Worm (Caenorhabditis elegans) whole organism, young adult: ENCODE results near the gene B0303.7.

Experiments
- B0035.1 ChIP-seq: sonication (generic microtip); optimal IDR thresholded peaks from 2 replicates; lab custom pipeline; 2016; ENCODE audit warnings: missing genetic modification characterization, mild to moderate bottlenecking, missing compliant biosample characterization, missing genotype, missing genetic modification reagents
- B0336.3 ChIP-seq: fragments of 200-800 bp; sonication (Bioruptor generic); IDR thresholded peaks from 2 replicates; pipeline ENCODE4 v1.3.6; 2022; ENCODE audit warnings: missing genetic modification characterization, missing compliant biosample characterization
- C06A6.2 ChIP-seq: fragments of 200-800 bp; sonication (Bioruptor generic); conservative IDR thresholded peaks from 2 replicates; pipeline ENCODE4 v1.3.6; 2022; ENCODE audit warnings: missing genetic modification characterization, missing compliant biosample characterization
- F37B4.10 ChIP-seq: fragments of 200-800 bp; sonication (Bioruptor generic); IDR thresholded peaks from 2 replicates; pipeline ENCODE4 v1.3.6; 2022; ENCODE audit warnings: missing genetic modification characterization, missing compliant biosample characterization
- F55B11.4 ChIP-seq: sonication (generic microtip); optimal IDR thresholded peaks from 2 replicates; lab custom pipeline; 2016; ENCODE audit warnings: missing compliant biosample characterization, missing genetic modification characterization, borderline replicate concordance; ENCODE audit not compliant: insufficient read depth
- T26A5.8 ChIP-seq: sonication (generic microtip); optimal IDR thresholded peaks from 2 replicates; lab custom pipeline; 2016; ENCODE audit warnings: missing genetic modification characterization, missing compliant biosample characterization
- Y53F4B.3 ChIP-seq: fragments of 200-800 bp; sonication (Bioruptor generic); IDR thresholded peaks from 2 replicates; pipeline ENCODE4 v1.3.6; 2022; ENCODE audit warnings: missing genetic modification reagents, missing genetic modification characterization, missing compliant biosample characterization
- ZK185.1 ChIP-seq: sonication (generic microtip); optimal IDR thresholded peaks from 2 replicates; lab custom pipeline; 2016; ENCODE audit warnings: mild to moderate bottlenecking, missing genetic modification characterization, missing compliant biosample characterization; ENCODE audit not compliant: poor library complexity, severe bottlenecking
- ama-1 ChIP-seq, 3 experiments: fragments of 150-350 bp in 1 of 3; sonication (generic microtip) in 2 of 3; optimal IDR thresholded peaks; 2 replicates each; lab custom pipeline; 2014 to 2018; ENCODE audit warnings: missing biosample characterization in 2 of 3, missing genetic modification characterization in 2 of 3, missing genetic modification reagents in 2 of 3
- atf-7 ChIP-seq: sonication (generic microtip); optimal IDR thresholded peaks from 2 replicates; lab custom pipeline; 2017; ENCODE audit warnings: mild to moderate bottlenecking, missing genetic modification characterization, missing compliant biosample characterization
- attf-5 ChIP-seq: fragments of 200-800 bp; sonication (Bioruptor generic); optimal IDR thresholded peaks from 2 replicates; lab custom pipeline; 2018; ENCODE audit warnings: mild to moderate bottlenecking, missing genetic modification characterization, missing compliant biosample characterization
- cebp-1 ChIP-seq, 2 experiments: fragments of 200-800 bp in 1 of 2; sonication (Bioruptor generic) in 1 of 2; sonication (generic microtip) in 1 of 2; IDR thresholded peaks in 1 of 2; optimal IDR thresholded peaks in 1 of 2; 2 replicates each; pipeline versions ENCODE4 v1.3.6 to Lab custom; 2017 to 2022; ENCODE audit warnings: missing compliant biosample characterization in 2 of 2, missing genetic modification characterization in 2 of 2, mild to moderate bottlenecking in 1 of 2, missing genetic modification reagents in 1 of 2, moderate library complexity in 1 of 2
- cebp-2 ChIP-seq: fragments of 200-800 bp; sonication (Bioruptor generic); IDR thresholded peaks from 2 replicates; pipeline ENCODE4 v1.3.6; 2022; ENCODE audit warnings: missing genetic modification characterization, missing compliant biosample characterization
- ceh-58 ChIP-seq: fragments of 200-800 bp; sonication (Bioruptor generic); IDR thresholded peaks from 2 replicates; pipeline ENCODE4 v1.3.6; 2022; ENCODE audit warnings: missing genetic modification characterization, missing compliant biosample characterization
- chd-7 ChIP-seq: sonication (generic microtip); optimal IDR thresholded peaks from 2 replicates; lab custom pipeline; 2016; ENCODE audit warnings: mild to moderate bottlenecking, missing genetic modification characterization, moderate library complexity, missing compliant biosample characterization
- dpl-1 ChIP-seq: fragments of 150-350 bp; optimal IDR thresholded peaks from 2 replicates; lab custom pipeline; 2014; ENCODE audit warnings: missing biosample characterization, missing genetic modification reagents, missing genetic modification characterization
- egl-18 ChIP-seq: fragments of 200-800 bp; sonication (Bioruptor generic); IDR thresholded peaks from 2 replicates; pipeline ENCODE4 v1.3.6; 2022; ENCODE audit warnings: missing genetic modification reagents, missing genetic modification characterization, missing compliant biosample characterization
- egl-44 ChIP-seq: fragments of 200-800 bp; sonication (Bioruptor generic); IDR thresholded peaks from 2 replicates; pipeline ENCODE4 v1.3.6; 2022; ENCODE audit warnings: missing genetic modification reagents, missing genetic modification characterization, missing compliant biosample characterization
- egrh-3 ChIP-seq: fragments of 200-800 bp; sonication (Bioruptor generic); IDR thresholded peaks from 2 replicates; pipeline ENCODE4 v1.3.6; 2022; ENCODE audit warnings: missing genetic modification reagents, missing genetic modification characterization, missing compliant biosample characterization
- ets-4 ChIP-seq: fragments of 200-800 bp; sonication (Bioruptor generic); optimal IDR thresholded peaks from 2 replicates; lab custom pipeline; 2018; ENCODE audit warnings: mild to moderate bottlenecking, missing genetic modification characterization, missing compliant biosample characterization
- hlh-26 ChIP-seq: fragments of 200-800 bp; sonication (Bioruptor generic); conservative IDR thresholded peaks from 2 replicates; pipeline ENCODE4 v1.3.6; 2022; ENCODE audit warnings: missing genetic modification reagents, missing genetic modification characterization, missing compliant biosample characterization
- hrde-1 ChIP-seq: sonication (generic microtip); optimal IDR thresholded peaks from 2 replicates; lab custom pipeline; 2016; ENCODE audit warnings: missing genetic modification characterization, mild to moderate bottlenecking, missing compliant biosample characterization, moderate library complexity, missing genotype, missing genetic modification reagents, borderline replicate concordance
- lag-1 ChIP-seq: fragments of 200-800 bp; sonication (Bioruptor generic); IDR thresholded peaks from 2 replicates; pipeline ENCODE4 v1.3.6; 2022; ENCODE audit warnings: missing genetic modification reagents, missing genetic modification characterization, missing compliant biosample characterization
- lin-26 ChIP-seq: fragments of 200-800 bp; sonication (Bioruptor generic); IDR thresholded peaks from 2 replicates; pipeline ENCODE4 v1.3.6; 2022; ENCODE audit warnings: missing genetic modification reagents, missing genetic modification characterization, missing compliant biosample characterization
- lin-35 ChIP-seq, 3 experiments: fragments of 150-350 bp in 2 of 3; sonication (generic microtip) in 1 of 3; optimal IDR thresholded peaks; 2 replicates each; lab custom pipeline; 2014 to 2018; ENCODE audit warnings: missing biosample characterization in 3 of 3, missing genetic modification characterization in 3 of 3, missing genetic modification reagents in 3 of 3
- lin-40 ChIP-seq: sonication (generic microtip); optimal IDR thresholded peaks from 2 replicates; lab custom pipeline; 2016; ENCODE audit warnings: missing genetic modification characterization, mild to moderate bottlenecking, missing compliant biosample characterization, missing genotype, missing genetic modification reagents
- madf-8 ChIP-seq: fragments of 200-800 bp; sonication (Bioruptor generic); conservative IDR thresholded peaks from 2 replicates; pipeline ENCODE4 v1.3.6; 2022; ENCODE audit warnings: missing genetic modification reagents, missing genetic modification characterization, missing compliant biosample characterization
- mel-28 ChIP-seq: sonication (generic microtip); optimal IDR thresholded peaks from 2 replicates; lab custom pipeline; 2016; ENCODE audit warnings: borderline replicate concordance, mild to moderate bottlenecking, missing genetic modification characterization, missing compliant biosample characterization
- mxl-1 ChIP-seq: sonication (generic microtip); optimal IDR thresholded peaks from 2 replicates; lab custom pipeline; 2016; ENCODE audit warnings: missing genetic modification characterization, missing compliant biosample characterization
- nfya-1 ChIP-seq: sonication (generic microtip); optimal IDR thresholded peaks from 2 replicates; lab custom pipeline; 2017; ENCODE audit warnings: antibody characterized with exemption, missing compliant biosample characterization, missing genetic modification characterization, borderline replicate concordance; ENCODE audit not compliant: insufficient read depth
- nfyb-1 ChIP-seq: fragments of 200-800 bp; sonication (Bioruptor generic); IDR thresholded peaks from 2 replicates; pipeline ENCODE4 v1.3.6; 2022; ENCODE audit warnings: missing genetic modification reagents, missing genetic modification characterization, missing compliant biosample characterization
- nhr-120 ChIP-seq: fragments of 200-800 bp; sonication (Bioruptor generic); IDR thresholded peaks from 2 replicates; pipeline ENCODE4 v1.3.6; 2022; ENCODE audit warnings: missing genetic modification characterization, missing compliant biosample characterization
- nhr-179 ChIP-seq: sonication (generic microtip); optimal IDR thresholded peaks from 2 replicates; lab custom pipeline; 2016; ENCODE audit warnings: mild to moderate bottlenecking, missing genetic modification characterization, missing compliant biosample characterization
- nhr-90 ChIP-seq: sonication (generic microtip); optimal IDR thresholded peaks from 2 replicates; lab custom pipeline; 2016; ENCODE audit warnings: missing genotype, mild to moderate bottlenecking, missing genetic modification characterization, missing compliant biosample characterization
- pbrm-1 ChIP-seq: fragments of 200-800 bp; sonication (Bioruptor generic); IDR thresholded peaks from 2 replicates; pipeline ENCODE4 v1.3.6; 2022; ENCODE audit warnings: missing genetic modification reagents, missing genetic modification characterization, missing compliant biosample characterization
- rcor-1 ChIP-seq: fragments of 200-800 bp; sonication (Bioruptor generic); IDR thresholded peaks from 2 replicates; pipeline ENCODE4 v1.3.6; 2022; ENCODE audit warnings: missing genetic modification reagents, missing genetic modification characterization, missing compliant biosample characterization
- rpc-1 ChIP-seq, 2 experiments: fragments of 150-350 bp in 1 of 2; sonication (generic microtip) in 1 of 2; optimal IDR thresholded peaks; 2 replicates each; lab custom pipeline; 2014 to 2018; ENCODE audit warnings: missing biosample characterization in 1 of 2, missing genetic modification characterization in 1 of 2, missing genetic modification reagents in 1 of 2, missing genotype in 1 of 2
- snpc-1.1 ChIP-seq: sonication (generic microtip); optimal IDR thresholded peaks from 2 replicates; lab custom pipeline; 2017; ENCODE audit warnings: missing genetic modification characterization, mild to moderate bottlenecking, missing compliant biosample characterization, antibody characterized with exemption, moderate library complexity, missing genotype, missing genetic modification reagents; ENCODE audit not compliant: insufficient read depth
- snpc-1.3 ChIP-seq: sonication (generic microtip); optimal IDR thresholded peaks from 2 replicates; lab custom pipeline; 2017; ENCODE audit warnings: missing genetic modification characterization, mild to moderate bottlenecking, missing compliant biosample characterization, antibody characterized with exemption, moderate library complexity, missing genotype, missing genetic modification reagents; ENCODE audit not compliant: insufficient read depth
- sptf-2 ChIP-seq: fragments of 200-800 bp; sonication (Bioruptor generic); optimal IDR thresholded peaks from 2 replicates; lab custom pipeline; 2018; ENCODE audit warnings: mild to moderate bottlenecking, missing genetic modification characterization, missing compliant biosample characterization
- tbp1 ChIP-seq: fragments of 200-800 bp; sonication (Bioruptor generic); optimal IDR thresholded peaks from 2 replicates; lab custom pipeline; 2018; ENCODE audit warnings: mild to moderate bottlenecking, missing genetic modification characterization, missing compliant biosample characterization
- tbx-9 ChIP-seq: sonication (generic microtip); optimal IDR thresholded peaks from 2 replicates; lab custom pipeline; 2016; ENCODE audit warnings: borderline replicate concordance, missing genetic modification characterization, inconsistent platforms, missing compliant biosample characterization
- unc-62 ChIP-seq: fragments of 150-350 bp; optimal IDR thresholded peaks from 2 replicates; lab custom pipeline; 2014; ENCODE audit warnings: missing biosample characterization, missing genetic modification reagents, missing genetic modification characterization
- ztf-22 ChIP-seq: fragments of 200-800 bp; sonication (Bioruptor generic); optimal IDR thresholded peaks from 2 replicates; lab custom pipeline; 2018; ENCODE audit warnings: mild to moderate bottlenecking, missing genetic modification characterization, moderate library complexity, missing compliant biosample characterization
- ztf-28 ChIP-seq: fragments of 200-800 bp; sonication (Bioruptor generic); IDR thresholded peaks from 2 replicates; pipeline ENCODE4 v1.3.6; 2022; ENCODE audit warnings: missing genetic modification reagents, missing genetic modification characterization, missing compliant biosample characterization
- ztf-6 ChIP-seq: fragments of 200-800 bp; sonication (Bioruptor generic); IDR thresholded peaks from 2 replicates; pipeline ENCODE4 v1.3.6; 2022; ENCODE audit warnings: missing genetic modification reagents, missing genetic modification characterization, missing compliant biosample characterization

B0303.7 gene

ce11 chrIII:8652922-8653321, 40.5 kb upstream of the B0303.7 start (continued):
- TF ChIP-seq chd-7, result peak; percentile 62
- TF ChIP-seq rcor-1 (GFP tag; lab: Robert Waterston, UW), result 0 out of 2 replicates have a peak, but pooled peaks have one; percentile 29
- TF ChIP-seq lin-35 (GFP tag; optimal IDR thresholded peaks at IDR 0.05; lab: Kevin White, UChicago), result peak in 1 of 3 experiments; percentile 60
- no peak for TF ChIP-seq ztf-28 (GFP tag; lab: Robert Waterston, UW)
- TF ChIP-seq C06A6.2 (GFP tag; lab: Robert Waterston, UW), result no peak
- TF ChIP-seq tbx-9, result no peak
- TF ChIP-seq F55B11.4 (tag; lab: Kevin White, UChicago), result no peak
- TF ChIP-seq mel-28 (tag; lab: Kevin White, UChicago), result peak; percentile 13
- TF ChIP-seq nfya-1 (tag; lab: Kevin White, UChicago), result no peak
- TF ChIP-seq ceh-58 (GFP tag; lab: Robert Waterston, UW), result no peak
- no peak for TF ChIP-seq nhr-179 (tag; lab: Kevin White, UChicago)
- no peak for TF ChIP-seq Y53F4B.3
- TF ChIP-seq nhr-90, result peak; percentile 43
- no peak for TF ChIP-seq lag-1
- TF ChIP-seq snpc-1.3 (tag; lab: Kevin White, UChicago), result peak; percentile 7
- TF ChIP-seq ets-4 (GFP tag; lab: Kevin White, UChicago), result no peak
- no peak for TF ChIP-seq madf-8 (GFP tag; lab: Robert Waterston, UW)
- no peak for TF ChIP-seq mxl-1 (tag; lab: Kevin White, UChicago)
- TF ChIP-seq B0035.1, result no peak
- no peak for TF ChIP-seq dpl-1 (GFP tag; lab: Kevin White, UChicago)
- TF ChIP-seq tbp1 (GFP tag; lab: Kevin White, UChicago), result peak; percentile 89
- peak; percentile 48; the same call in 1 of the 2 replicates for TF ChIP-seq nfyb-1
- TF ChIP-seq sptf-2 (GFP tag; lab: Kevin White, UChicago), result no peak
- TF ChIP-seq ztf-6, result peak; percentile 78; the same call in 1 of the 2 replicates
- TF ChIP-seq egrh-3 (GFP tag; lab: Robert Waterston, UW), result peak; percentile 13; the same call in 1 of the 2 replicates
- no peak for TF ChIP-seq ztf-22 (GFP tag; lab: Kevin White, UChicago)
- TF ChIP-seq atf-7 (tag; lab: Kevin White, UChicago), result no peak
- TF ChIP-seq B0336.3 (GFP tag; lab: Robert Waterston, UW), result 0 out of 2 replicates have a peak, but pooled peaks have one; percentile 18
- TF ChIP-seq lin-26 (GFP tag; lab: Robert Waterston, UW), result peak; percentile 75
- TF ChIP-seq unc-62 (GFP tag; lab: Kevin White, UChicago), result no peak
- no peak for TF ChIP-seq cebp-2
- no peak for TF ChIP-seq hlh-26
- TF ChIP-seq F37B4.10, result no peak
- no peak for TF ChIP-seq lin-40
- TF ChIP-seq attf-5 (GFP tag; lab: Kevin White, UChicago), result no peak
- TF ChIP-seq snpc-1.1, result peak; percentile 14
- peak; percentile 75 for TF ChIP-seq egl-44
- no peak for TF ChIP-seq T26A5.8 (tag; lab: Kevin White, UChicago)
- peak; percentile 69 for TF ChIP-seq rpc-1 (optimal IDR thresholded peaks at IDR 0.05; lab: Kevin White, UChicago)
- TF ChIP-seq rpc-1 (tag; optimal IDR thresholded peaks at IDR 0.05; lab: Kevin White, UChicago), result peak; percentile 75
- no peak for TF ChIP-seq hrde-1 (tag; lab: Kevin White, UChicago)
- peak; percentile 4 for TF ChIP-seq ZK185.1 (tag; lab: Kevin White, UChicago)
- TF ChIP-seq nhr-120 (GFP tag; lab: Robert Waterston, UW), result 0 out of 2 replicates have a peak, but pooled peaks have one; percentile 52
- TF ChIP-seq pbrm-1 (GFP tag; lab: Robert Waterston, UW), result peak; percentile 54; the same call in 1 of the 2 replicates
- no peak for TF ChIP-seq cebp-1 (GFP tag; IDR thresholded peaks at IDR 0.05; lab: Robert Waterston, UW)
- TF ChIP-seq cebp-1 (tag; optimal IDR thresholded peaks at IDR 0.05; lab: Kevin White, UChicago), result peak; percentile 29
- no peak for TF ChIP-seq egl-18 (GFP tag; lab: Robert Waterston, UW)
- peak; percentile 19 for TF ChIP-seq ama-1 (optimal IDR thresholded peaks at IDR 0.05; lab: Kevin White, UChicago)
- TF ChIP-seq ama-1 (GFP tag; optimal IDR thresholded peaks at IDR 0.05; lab: Kevin White, UChicago), result no peak
